Fruit fly (Drosophila melanogaster): ENCODE measurements around the gene CG13070.

- TF ChIP-seq pan (optimal IDR thresholded peaks at IDR 0.05) (no peak), psq (optimal IDR thresholded peaks at IDR 0.05) (no peak), Dll (optimal IDR thresholded peaks at IDR 0.05) (no peak), usp (GFP tag; optimal IDR thresholded peaks at IDR 0.05) (no peak), EcR (GFP tag; optimal IDR thresholded peaks at IDR 0.05) (no peak)
Observed at dm6 chr3L:16217935-16218334, 45.2 kb upstream of the CG13070 start.
